Fruit fly (Drosophila melanogaster): Measurements from ENCODE around the gene mud.

mud gene

DNA sequence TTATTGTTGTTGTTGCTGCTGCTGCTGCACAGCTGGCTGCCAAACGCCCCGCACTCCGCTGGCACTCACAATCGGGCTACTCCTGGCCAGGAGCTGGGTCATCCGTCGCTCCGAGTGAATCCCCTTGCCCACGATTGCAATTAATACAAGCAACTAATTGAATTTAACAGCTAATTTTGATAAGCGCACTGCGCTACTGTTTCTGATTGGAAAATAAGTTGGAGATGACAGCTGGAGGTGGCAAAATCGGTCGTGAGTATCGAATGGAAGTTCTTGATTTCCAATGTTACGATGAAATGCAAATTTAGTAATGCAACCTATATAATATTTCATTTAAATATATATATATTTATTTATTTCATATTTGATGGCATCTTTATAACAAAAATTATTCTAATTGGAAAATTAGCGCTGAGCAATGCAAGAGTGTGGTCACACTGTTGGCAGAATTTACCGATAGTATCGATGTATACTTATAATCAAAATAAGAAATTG is 13.6 kb upstream of the mud start, which contains the start of gene CG42271 (continued):
- no peak for TF ChIP-seq CG16815 (GFP tag; optimal IDR thresholded peaks at IDR 0.05)
- peak; percentile 95 for TF ChIP-seq sna (GFP tag; IDR thresholded peaks at IDR 0.05; ENCODE audit: partially characterized antibody)
- TF ChIP-seq Doc3 (GFP tag; IDR thresholded peaks at IDR 0.05; ENCODE audit: partially characterized antibody): peak; percentile 96
- TF ChIP-seq CG10959 (GFP tag; IDR thresholded peaks at IDR 0.05): no peak
- TF ChIP-seq CG5180 (GFP tag; optimal IDR thresholded peaks at IDR 0.05): no peak
- no peak for TF ChIP-seq GATAe (GFP tag; conservative IDR thresholded peaks at IDR 0.05)
- no peak for TF ChIP-seq p53 (GFP tag; optimal IDR thresholded peaks at IDR 0.05)
- no peak for TF ChIP-seq CkIIα-i1 (GFP tag; IDR thresholded peaks at IDR 0.05)
- TF ChIP-seq sima (GFP tag; optimal IDR thresholded peaks at IDR 0.05): no peak
- TF ChIP-seq CG13424 (tag; optimal IDR thresholded peaks at IDR 0.05): peak; percentile 63
- TF ChIP-seq CG8765 (GFP tag; IDR thresholded peaks at IDR 0.05): no peak
- TF ChIP-seq chif (GFP tag; optimal IDR thresholded peaks at IDR 0.05): no peak
- TF ChIP-seq CG10543 (GFP tag; optimal IDR thresholded peaks at IDR 0.05): peak; percentile 60
- no peak for TF ChIP-seq Hand (GFP tag; optimal IDR thresholded peaks at IDR 0.05)
- TF ChIP-seq lov (optimal IDR thresholded peaks at IDR 0.05): no peak
- no peak for TF ChIP-seq lov (GFP tag; IDR thresholded peaks at IDR 0.05)
- no peak for TF ChIP-seq Bteb2 (GFP tag; optimal IDR thresholded peaks at IDR 0.05)
- TF ChIP-seq Ravus (GFP tag; IDR thresholded peaks at IDR 0.05): no peak
- no peak for TF ChIP-seq CG33213 (GFP tag; optimal IDR thresholded peaks at IDR 0.05)
- TF ChIP-seq dm (GFP tag; optimal IDR thresholded peaks at IDR 0.05): no peak
- no peak for TF ChIP-seq fd64A (GFP tag; optimal IDR thresholded peaks at IDR 0.05)
- TF ChIP-seq HmgD (GFP tag; optimal IDR thresholded peaks at IDR 0.05): no peak
- TF ChIP-seq Fer1 (GFP tag; optimal IDR thresholded peaks at IDR 0.05): peak; percentile 46
- peak; percentile 35; the same call in 1 of the 2 replicates for TF ChIP-seq CG7372 (GFP tag; IDR thresholded peaks at IDR 0.05)
- TF ChIP-seq wek (GFP tag; optimal IDR thresholded peaks at IDR 0.05): no peak
- TF ChIP-seq Mrtf (GFP tag; IDR thresholded peaks at IDR 0.05): no peak
- TF ChIP-seq bab2 (GFP tag; optimal IDR thresholded peaks at IDR 0.05): no peak
- TF ChIP-seq Jarid2 (GFP tag; optimal IDR thresholded peaks at IDR 0.05): no peak
- no peak for TF ChIP-seq ham (GFP tag; IDR thresholded peaks at IDR 0.05)
- TF ChIP-seq Sin3A (optimal IDR thresholded peaks at IDR 0.05): no peak
- peak; percentile 82 for TF ChIP-seq BEAF-32 (GFP tag; optimal IDR thresholded peaks at IDR 0.05)
- no peak for TF ChIP-seq Hr78 (GFP tag; optimal IDR thresholded peaks at IDR 0.05)
- TF ChIP-seq ttk (GFP tag; IDR thresholded peaks at IDR 0.05): no peak
- TF ChIP-seq CG12155 (GFP tag; optimal IDR thresholded peaks at IDR 0.05): no peak
- no peak for TF ChIP-seq ase (GFP tag; IDR thresholded peaks at IDR 0.05)
- no peak for TF ChIP-seq CG1792 (GFP tag; optimal IDR thresholded peaks at IDR 0.05)
- no peak for TF ChIP-seq danr (GFP tag; IDR thresholded peaks at IDR 0.05)
- TF ChIP-seq sr (GFP tag; IDR thresholded peaks at IDR 0.05): no peak
- no peak for TF ChIP-seq MTF-1 (GFP tag; optimal IDR thresholded peaks at IDR 0.05; ENCODE audit: borderline replicate concordance)
- no peak for TF ChIP-seq bowl (GFP tag; IDR thresholded peaks at IDR 0.05)
- TF ChIP-seq esg (GFP tag; conservative IDR thresholded peaks at IDR 0.05): no peak
- TF ChIP-seq az2 (GFP tag; optimal IDR thresholded peaks at IDR 0.05): no peak
- TF ChIP-seq fu2 (GFP tag; optimal IDR thresholded peaks at IDR 0.05): no peak
- TF ChIP-seq CG7963 (GFP tag; IDR thresholded peaks at IDR 0.05; ENCODE audit: partially characterized antibody): peak; percentile 72; the same call in 2 of the 3 replicates
- no peak for TF ChIP-seq Mes4 (GFP tag; optimal IDR thresholded peaks at IDR 0.05)
- peak; percentile 46 for TF ChIP-seq Hr3 (GFP tag; optimal IDR thresholded peaks at IDR 0.05)
- TF ChIP-seq CG14965 (GFP tag; optimal IDR thresholded peaks at IDR 0.05; ENCODE audit: borderline replicate concordance): no peak
- TF ChIP-seq sob (GFP tag; IDR thresholded peaks at IDR 0.05): peak; percentile 52
- no peak for TF ChIP-seq slou (GFP tag; optimal IDR thresholded peaks at IDR 0.05)
- TF ChIP-seq CG33557 (GFP tag; optimal IDR thresholded peaks at IDR 0.05): peak; percentile 25
- no peak for TF ChIP-seq CTCF (GFP tag; optimal IDR thresholded peaks at IDR 0.05)
- peak; percentile 97 for TF ChIP-seq Scr (GFP tag; IDR thresholded peaks at IDR 0.05; ENCODE audit: partially characterized antibody)

Data from whole organism, embryonic.